Fruit fly (Drosophila melanogaster) whole organism, embryonic: Measurements from ENCODE around the gene sick.

ENCODE experiments used
- ATbp ChIP-seq: fragments of 200-800 bp; sonication (Bioruptor generic); optimal IDR thresholded peaks from 2 replicates; lab custom pipeline; 2017; ENCODE audit warnings: missing biosample characterization, mild to moderate bottlenecking, missing genetic modification characterization, missing genetic modification reagents
- CG12071 ChIP-seq: fragments of 200-800 bp; sonication (Bioruptor generic); optimal IDR thresholded peaks from 3 replicates; lab custom pipeline; 2018; ENCODE audit warnings: missing biosample characterization, mild to moderate bottlenecking, missing genetic modification characterization
- CG1603 ChIP-seq: fragments of 200-800 bp; sonication (Bioruptor generic); optimal IDR thresholded peaks from 2 replicates; lab custom pipeline; 2019; ENCODE audit warnings: missing biosample characterization, mild to moderate bottlenecking, missing genetic modification characterization, moderate library complexity
- CG17359 ChIP-seq: fragments of 200-800 bp; sonication (Bioruptor generic); optimal IDR thresholded peaks from 3 replicates; lab custom pipeline; 2018; ENCODE audit warnings: missing biosample characterization, mild to moderate bottlenecking, missing genetic modification characterization, moderate library complexity
- CG17568 ChIP-seq: fragments of 200-800 bp; sonication (Bioruptor generic); optimal IDR thresholded peaks from 2 replicates; lab custom pipeline; 2018; ENCODE audit warnings: missing biosample characterization, mild to moderate bottlenecking, missing genetic modification characterization, moderate library complexity
- CG17802 ChIP-seq: fragments of 200-800 bp; sonication (Bioruptor generic); optimal IDR thresholded peaks from 2 replicates; lab custom pipeline; 2018; ENCODE audit warnings: missing biosample characterization, mild to moderate bottlenecking, missing genetic modification characterization, moderate library complexity
- CG1792 ChIP-seq: fragments of 200-800 bp; sonication (Bioruptor generic); optimal IDR thresholded peaks from 2 replicates; lab custom pipeline; 2016; ENCODE audit warnings: missing biosample characterization, missing genetic modification characterization
- CG18262 ChIP-seq: fragments of 200-800 bp; optimal IDR thresholded peaks from 3 replicates; lab custom pipeline; 2019; ENCODE audit warnings: missing biosample characterization, mild to moderate bottlenecking, missing genetic modification characterization, moderate library complexity
- CG2678 ChIP-seq: fragments of 200-800 bp; sonication (Bioruptor generic); optimal IDR thresholded peaks from 3 replicates; lab custom pipeline; 2019; ENCODE audit warnings: missing biosample characterization, mild to moderate bottlenecking, missing genetic modification characterization, moderate library complexity
- CG3281 ChIP-seq: fragments of 200-800 bp; sonication (Bioruptor generic); optimal IDR thresholded peaks from 3 replicates; lab custom pipeline; 2017; ENCODE audit warnings: missing biosample characterization, mild to moderate bottlenecking, missing genetic modification characterization
- CG3407 ChIP-seq: fragments of 200-800 bp; sonication (Bioruptor generic); optimal IDR thresholded peaks from 2 replicates; lab custom pipeline; 2018; ENCODE audit warnings: missing biosample characterization, mild to moderate bottlenecking, missing genetic modification characterization
- CG4707 ChIP-seq: fragments of 200-800 bp; sonication (Bioruptor generic); optimal IDR thresholded peaks from 2 replicates; lab custom pipeline; 2018; ENCODE audit warnings: missing biosample characterization, mild to moderate bottlenecking, missing genetic modification characterization, moderate library complexity
- CG5180 ChIP-seq: fragments of 200-800 bp; sonication (Bioruptor generic); optimal IDR thresholded peaks from 3 replicates; lab custom pipeline; 2017; ENCODE audit warnings: missing biosample characterization, missing genetic modification characterization, mild to moderate bottlenecking, moderate library complexity, missing genetic modification reagents
- CG6813 ChIP-seq: fragments of 200-800 bp; sonication (Bioruptor generic); optimal IDR thresholded peaks from 2 replicates; lab custom pipeline; 2017; ENCODE audit warnings: missing biosample characterization, missing genetic modification characterization, mild to moderate bottlenecking, moderate library complexity, missing genetic modification reagents
- CG7963 ChIP-seq: fragments of 200-800 bp; sonication (Bioruptor generic); IDR thresholded peaks from 3 replicates; pipeline ENCODE4 v1.3.6; 2022; ENCODE audit warnings: missing biosample characterization, missing genetic modification characterization; ENCODE audit not compliant: partially characterized antibody
- CG7987 ChIP-seq: fragments of 200-800 bp; sonication (Bioruptor generic); optimal IDR thresholded peaks from 2 replicates; lab custom pipeline; 2018; ENCODE audit warnings: missing biosample characterization, mild to moderate bottlenecking, missing genetic modification characterization, moderate library complexity
- CG8359 ChIP-seq: fragments of 200-800 bp; sonication (Bioruptor generic); optimal IDR thresholded peaks from 2 replicates; lab custom pipeline; 2017; ENCODE audit warnings: missing biosample characterization, mild to moderate bottlenecking, missing genetic modification characterization, borderline replicate concordance
- CG9437 ChIP-seq: fragments of 200-800 bp; sonication (Bioruptor generic); optimal IDR thresholded peaks from 2 replicates; lab custom pipeline; 2018; ENCODE audit warnings: missing biosample characterization, mild to moderate bottlenecking, missing genetic modification characterization
- Dref ChIP-seq: fragments of 200-800 bp; sonication (Bioruptor generic); IDR thresholded peaks from 2 replicates; pipeline ENCODE4 v1.3.6; 2022; ENCODE audit warnings: missing biosample characterization, missing genetic modification characterization
- Eip74EF ChIP-seq, 2 experiments: fragments of 200-800 bp in 1 of 2; fragments of >200 bp in 1 of 2; sonication (Bioruptor generic) in 1 of 2; optimal IDR thresholded peaks; 2 replicates each; lab custom pipeline; 2017 to 2019; ENCODE audit warnings: missing biosample characterization in 2 of 2, missing genetic modification characterization in 2 of 2, mild to moderate bottlenecking in 1 of 2, moderate library complexity in 1 of 2
- Fer1 ChIP-seq: fragments of 200-800 bp; sonication (Bioruptor generic); optimal IDR thresholded peaks from 2 replicates; lab custom pipeline; 2017; ENCODE audit warnings: missing biosample characterization, mild to moderate bottlenecking, missing genetic modification characterization
- HmgZ ChIP-seq: fragments of 200-800 bp; sonication (Bioruptor generic); optimal IDR thresholded peaks from 2 replicates; lab custom pipeline; 2018; ENCODE audit warnings: missing biosample characterization, mild to moderate bottlenecking, missing genetic modification characterization
- Hr51 ChIP-seq, 2 experiments: fragments of 200-800 bp; sonication (Bioruptor generic); optimal IDR thresholded peaks; 2 replicates in 1 of 2; 3 replicates in 1 of 2; lab custom pipeline; 2016 to 2018; ENCODE audit warnings: missing biosample characterization in 2 of 2, missing genetic modification characterization in 2 of 2, mild to moderate bottlenecking in 1 of 2, moderate library complexity in 1 of 2
- Lpt ChIP-seq: fragments of >200 bp; optimal IDR thresholded peaks from 2 replicates; lab custom pipeline; 2018; ENCODE audit warnings: missing biosample characterization, missing genetic modification characterization
- MTF-1 ChIP-seq: fragments of 200-800 bp; sonication (Bioruptor generic); optimal IDR thresholded peaks from 2 replicates; lab custom pipeline; 2018; ENCODE audit warnings: missing biosample characterization, mild to moderate bottlenecking, missing genetic modification characterization, borderline replicate concordance
- Mad ChIP-seq: fragments of 200-800 bp; sonication (Bioruptor generic); optimal IDR thresholded peaks from 2 replicates; lab custom pipeline; 2016; ENCODE audit warnings: missing biosample characterization, missing genetic modification characterization
- PHDP ChIP-seq: fragments of 200-800 bp; sonication (Bioruptor generic); optimal IDR thresholded peaks from 3 replicates; lab custom pipeline; 2018; ENCODE audit warnings: missing biosample characterization, mild to moderate bottlenecking, missing genetic modification characterization, moderate library complexity
- Poxn ChIP-seq: fragments of 200-800 bp; sonication (Bioruptor generic); IDR thresholded peaks from 2 replicates; pipeline ENCODE4 v1.3.6; 2022; ENCODE audit warnings: missing biosample characterization, missing genetic modification characterization
- Sox100B ChIP-seq: fragments of 200-800 bp; sonication (Bioruptor generic); optimal IDR thresholded peaks from 3 replicates; lab custom pipeline; 2018; ENCODE audit warnings: missing biosample characterization, mild to moderate bottlenecking, missing genetic modification characterization
- Sox102F ChIP-seq: fragments of 200-800 bp; sonication (Bioruptor generic); optimal IDR thresholded peaks from 2 replicates; lab custom pipeline; 2018; ENCODE audit warnings: missing biosample characterization, mild to moderate bottlenecking, missing genetic modification characterization, moderate library complexity
- Trl ChIP-seq, 3 experiments: fragments of >200 bp in 2 of 3; fragments of 200-800 bp in 1 of 3; sonication (Bioruptor generic) in 1 of 3; optimal IDR thresholded peaks; 2 replicates in 1 of 3; 3 replicates in 2 of 3; lab custom pipeline; 2016 to 2017; ENCODE audit warnings: missing biosample characterization in 1 of 3, missing genetic modification characterization in 1 of 3
- Xrp1 ChIP-seq: fragments of 200-800 bp; sonication (Bioruptor generic); IDR thresholded peaks from 2 replicates; pipeline ENCODE4 v1.3.6; 2022; ENCODE audit warnings: missing biosample characterization, missing genetic modification characterization
- bsh ChIP-seq, 2 experiments: fragments of 200-800 bp; sonication (Bioruptor generic); optimal IDR thresholded peaks; 2 replicates each; lab custom pipeline; 2017 to 2018; ENCODE audit warnings: mild to moderate bottlenecking in 2 of 2, missing biosample characterization in 2 of 2, missing genetic modification characterization in 2 of 2, moderate library complexity in 1 of 2
- ci ChIP-seq: fragments of 200-800 bp; sonication (Bioruptor generic); IDR thresholded peaks from 3 replicates; pipeline ENCODE4 v1.3.6; 2022; ENCODE audit warnings: missing biosample characterization, missing genetic modification characterization
- dmrt99B ChIP-seq: fragments of 200-800 bp; sonication (Bioruptor generic); optimal IDR thresholded peaks from 2 replicates; lab custom pipeline; 2018; ENCODE audit warnings: missing biosample characterization, mild to moderate bottlenecking, missing genetic modification characterization, moderate library complexity
- fd64A ChIP-seq: fragments of 200-800 bp; sonication (Bioruptor generic); optimal IDR thresholded peaks from 3 replicates; lab custom pipeline; 2018; ENCODE audit warnings: missing biosample characterization, mild to moderate bottlenecking, missing genetic modification characterization
- fru ChIP-seq: fragments of >200 bp; optimal IDR thresholded peaks from 2 replicates; lab custom pipeline; 2017
- fu2 ChIP-seq: fragments of 200-800 bp; sonication (Bioruptor generic); optimal IDR thresholded peaks from 2 replicates; lab custom pipeline; 2016; ENCODE audit warnings: missing biosample characterization, missing genetic modification characterization
- gem ChIP-seq: fragments of 200-800 bp; sonication (Bioruptor generic); optimal IDR thresholded peaks from 2 replicates; lab custom pipeline; 2019; ENCODE audit warnings: missing biosample characterization, mild to moderate bottlenecking, missing genetic modification characterization, moderate library complexity
- her ChIP-seq: fragments of 200-800 bp; sonication (Bioruptor generic); optimal IDR thresholded peaks from 2 replicates; lab custom pipeline; 2016; ENCODE audit warnings: missing biosample characterization, missing genetic modification characterization
- ken ChIP-seq: fragments of 200-800 bp; sonication (Bioruptor generic); IDR thresholded peaks from 3 replicates; pipeline ENCODE4 v1.3.6; 2022; ENCODE audit warnings: missing biosample characterization, missing genetic modification characterization
- lab ChIP-seq: fragments of 200-800 bp; sonication (Bioruptor generic); optimal IDR thresholded peaks from 3 replicates; lab custom pipeline; 2017; ENCODE audit warnings: missing biosample characterization, missing genetic modification characterization, mild to moderate bottlenecking, moderate library complexity, missing genetic modification reagents
- nau ChIP-seq: fragments of 200-800 bp; sonication (Bioruptor generic); optimal IDR thresholded peaks from 3 replicates; lab custom pipeline; 2017; ENCODE audit warnings: missing biosample characterization, mild to moderate bottlenecking, missing genetic modification characterization, missing genetic modification reagents
- row ChIP-seq: fragments of 200-800 bp; sonication (Bioruptor generic); IDR thresholded peaks from 3 replicates; pipeline ENCODE4 v1.3.6; 2022; ENCODE audit warnings: missing biosample characterization, missing genetic modification characterization
- tio ChIP-seq: fragments of 200-800 bp; sonication (Bioruptor generic); optimal IDR thresholded peaks from 2 replicates; lab custom pipeline; 2017; ENCODE audit warnings: missing biosample characterization, missing genetic modification characterization, inconsistent platforms
- unpg ChIP-seq: fragments of 200-800 bp; sonication (Bioruptor generic); optimal IDR thresholded peaks from 3 replicates; lab custom pipeline; 2018; ENCODE audit warnings: missing biosample characterization, mild to moderate bottlenecking, missing genetic modification characterization, moderate library complexity
- wek ChIP-seq: fragments of 200-800 bp; sonication (Bioruptor generic); optimal IDR thresholded peaks from 3 replicates; lab custom pipeline; 2018; ENCODE audit warnings: missing biosample characterization, mild to moderate bottlenecking, missing genetic modification characterization, moderate library complexity
- wor ChIP-seq: fragments of 200-800 bp; sonication (Bioruptor generic); IDR thresholded peaks from 2 replicates; pipeline ENCODE4 v1.3.6; 2022; ENCODE audit warnings: missing biosample characterization, missing genetic modification characterization

The sick gene

DNA sequence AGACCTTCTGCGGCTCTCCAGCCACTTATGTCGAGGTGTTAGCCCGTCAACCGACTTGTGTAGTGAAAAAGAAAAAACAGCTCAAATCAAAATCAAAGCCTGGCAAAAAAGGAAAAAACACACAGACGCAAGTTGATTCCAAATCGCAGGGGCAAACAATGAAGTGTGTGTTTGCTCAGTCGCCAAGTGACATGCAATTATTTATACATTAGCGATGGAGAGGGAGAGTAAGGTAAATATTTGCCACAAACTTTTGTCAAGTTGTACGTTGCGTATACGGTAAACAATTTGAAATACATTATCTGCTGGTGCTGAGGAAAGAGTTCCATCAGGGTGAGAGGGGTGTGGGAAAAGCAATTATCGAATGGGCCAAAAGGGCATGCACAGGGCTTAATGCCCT is 202.0 kb downstream of the sick start:
- TF ChIP-seq Eip74EF (GFP tag; optimal IDR thresholded peaks at IDR 0.05; lab: Kevin White, UChicago) (peak in 1 of 2 experiments; percentile 41), nau (GFP tag; lab: Kevin White, UChicago) (peak; percentile 26), CG2678 (tag; lab: Kevin White, UChicago) (peak; percentile 34), CG6813 (GFP tag; lab: Kevin White, UChicago) (peak; percentile 55), Fer1 (GFP tag; lab: Kevin White, UChicago) (peak; percentile 13), fru (lab: Kevin White, UChicago) (no peak), CG3407 (GFP tag; lab: Kevin White, UChicago) (peak; percentile 24), wor (GFP tag; lab: Robert Waterston, UW) (no peak), dmrt99B (tag; lab: Kevin White, UChicago) (peak; percentile 16), CG3281 (no peak), CG12071 (GFP tag; lab: Kevin White, UChicago) (peak; percentile 48), HmgZ (tag; lab: Kevin White, UChicago) (no peak), CG17802 (tag; lab: Kevin White, UChicago) (peak; percentile 27), CG7987 (GFP tag; lab: Kevin White, UChicago) (no peak), PHDP (tag; lab: Kevin White, UChicago) (peak; percentile 40), ci (GFP tag; lab: Robert Waterston, UW) (peak; percentile 69; the same call in 2 of the 3 replicates), lab (GFP tag; lab: Kevin White, UChicago) (peak; percentile 48), CG17359 (tag; lab: Kevin White, UChicago) (peak; percentile 50), ATbp (GFP tag; lab: Kevin White, UChicago) (peak; percentile 61), fd64A (peak; percentile 60), bsh (GFP tag; optimal IDR thresholded peaks at IDR 0.05; lab: Kevin White, UChicago) (peak in 1 of 2 experiments; percentile 10), gem (tag; lab: Kevin White, UChicago) (peak; percentile 14), Lpt (GFP tag; lab: Kevin White, UChicago) (no peak), Xrp1 (GFP tag; lab: Robert Waterston, UW) (peak; percentile 37; the same call in 1 of the 2 replicates), CG7963 (GFP tag; lab: Robert Waterston, UW) (no peak), CG4707 (peak; percentile 32), unpg (GFP tag; lab: Kevin White, UChicago) (peak; percentile 17), CG1792 (GFP tag; lab: Kevin White, UChicago) (no peak), Dref (GFP tag; lab: Robert Waterston, UW) (no peak), Trl (optimal IDR thresholded peaks at IDR 0.05; lab: Kevin White, UChicago) (no peak), Trl (GFP tag; optimal IDR thresholded peaks at IDR 0.05; lab: Kevin White, UChicago) (no peak), Sox100B (GFP tag; lab: Kevin White, UChicago) (peak; percentile 12), ken (GFP tag; lab: Robert Waterston, UW) (0 out of 3 replicates have a peak, but pooled peaks have one; percentile 22), CG1603 (tag; lab: Kevin White, UChicago) (peak; percentile 23), Poxn (GFP tag; lab: Robert Waterston, UW) (no peak), Hr51 (GFP tag; optimal IDR thresholded peaks at IDR 0.05; lab: Kevin White, UChicago) (no peak), fu2 (GFP tag; lab: Kevin White, UChicago) (no peak), CG8359 (GFP tag; lab: Kevin White, UChicago) (peak; percentile 38), CG5180 (GFP tag; lab: Kevin White, UChicago) (peak; percentile 34), her (GFP tag; lab: Kevin White, UChicago) (no peak), CG18262 (tag; lab: Kevin White, UChicago) (peak; percentile 2), tio (GFP tag; lab: Kevin White, UChicago) (no peak), row (GFP tag; lab: Robert Waterston, UW) (no peak), wek (GFP tag; lab: Kevin White, UChicago) (peak; percentile 19), CG17568 (GFP tag; lab: Kevin White, UChicago) (peak; percentile 15), Sox102F (peak; percentile 16), Mad (GFP tag; lab: Kevin White, UChicago) (no peak), MTF-1 (GFP tag; lab: Kevin White, UChicago) (peak; percentile 30), CG9437 (GFP tag; lab: Kevin White, UChicago) (no peak)
